Worm (Caenorhabditis elegans) whole organism, mixed stage, embryonic: Measurements from ENCODE around the gene pha-1.

ENCODE experiments used
- M03D4.4 ChIP-seq: sonication (generic microtip); optimal IDR thresholded peaks from 2 replicates; lab custom pipeline; 2017; ENCODE audit warnings: mild to moderate bottlenecking, missing genetic modification characterization, missing compliant biosample characterization
- bed-3 ChIP-seq: fragments of 200-800 bp; sonication (Bioruptor generic); optimal IDR thresholded peaks from 3 replicates; lab custom pipeline; 2018; ENCODE audit warnings: mild to moderate bottlenecking, missing genetic modification characterization, moderate library complexity, missing compliant biosample characterization
- blmp-1 ChIP-seq: fragments of 150-350 bp; optimal IDR thresholded peaks from 2 replicates; lab custom pipeline; 2014; ENCODE audit warnings: missing biosample characterization, missing genetic modification characterization
- ceh-39 ChIP-seq: fragments of 150-350 bp; optimal IDR thresholded peaks from 2 replicates; lab custom pipeline; 2014; ENCODE audit warnings: missing biosample characterization, missing genetic modification characterization
- ceh-43 ChIP-seq: fragments of 200-800 bp; sonication (Bioruptor generic); optimal IDR thresholded peaks from 2 replicates; lab custom pipeline; 2018; ENCODE audit warnings: mild to moderate bottlenecking, missing genetic modification characterization, moderate library complexity, missing compliant biosample characterization
- ces-1 ChIP-seq: fragments of 150-350 bp; optimal IDR thresholded peaks from 2 replicates; lab custom pipeline; 2014; ENCODE audit warnings: missing biosample characterization, missing genetic modification reagents, missing genetic modification characterization
- cnd-1 ChIP-seq: fragments of 200-800 bp; sonication (Bioruptor generic); optimal IDR thresholded peaks from 2 replicates; lab custom pipeline; 2018; ENCODE audit warnings: mild to moderate bottlenecking, missing genetic modification characterization, missing compliant biosample characterization
- drap-1 ChIP-seq: fragments of 200-800 bp; sonication (Bioruptor generic); optimal IDR thresholded peaks from 3 replicates; lab custom pipeline; 2018; ENCODE audit warnings: mild to moderate bottlenecking, missing genetic modification characterization, missing compliant biosample characterization
- elt-1 ChIP-seq: sonication (generic microtip); optimal IDR thresholded peaks from 2 replicates; lab custom pipeline; 2017; ENCODE audit warnings: missing genetic modification characterization, mild to moderate bottlenecking, missing compliant biosample characterization, antibody characterized with exemption, moderate library complexity, borderline replicate concordance; ENCODE audit not compliant: insufficient read depth
- elt-3 ChIP-seq: fragments of 150-350 bp; optimal IDR thresholded peaks from 2 replicates; lab custom pipeline; 2014; ENCODE audit warnings: missing biosample characterization, missing genetic modification characterization
- flh-1 ChIP-seq: fragments of 200-800 bp; sonication (Bioruptor generic); optimal IDR thresholded peaks from 2 replicates; lab custom pipeline; 2018; ENCODE audit warnings: mild to moderate bottlenecking, missing genetic modification characterization, moderate library complexity, missing compliant biosample characterization
- ham-2 ChIP-seq: fragments of 200-800 bp; sonication (Bioruptor generic); optimal IDR thresholded peaks from 2 replicates; lab custom pipeline; 2018; ENCODE audit warnings: mild to moderate bottlenecking, missing genetic modification characterization, missing compliant biosample characterization
- hlh-1 ChIP-seq: fragments of 150-350 bp; optimal IDR thresholded peaks from 2 replicates; lab custom pipeline; 2014; ENCODE audit warnings: missing biosample characterization, missing genetic modification reagents, missing genetic modification characterization
- lin-13 ChIP-seq: fragments of 150-350 bp; optimal IDR thresholded peaks from 2 replicates; lab custom pipeline; 2014; ENCODE audit warnings: missing biosample characterization, missing genetic modification characterization
- lin-32 ChIP-seq: fragments of 200-800 bp; sonication (Bioruptor generic); optimal IDR thresholded peaks from 2 replicates; lab custom pipeline; 2018; ENCODE audit warnings: mild to moderate bottlenecking, missing genetic modification characterization, missing compliant biosample characterization
- lsy-2 ChIP-seq: fragments of 150-350 bp; optimal IDR thresholded peaks from 2 replicates; lab custom pipeline; 2014; ENCODE audit warnings: missing biosample characterization, missing genetic modification characterization
- mab-5 ChIP-seq: fragments of 150-350 bp; optimal IDR thresholded peaks from 2 replicates; lab custom pipeline; 2014; ENCODE audit warnings: missing biosample characterization, missing genetic modification characterization
- mep-1 ChIP-seq: fragments of 150-350 bp; optimal IDR thresholded peaks from 2 replicates; lab custom pipeline; 2017; ENCODE audit warnings: missing biosample characterization, missing genetic modification reagents, missing genetic modification characterization, inconsistent platforms
- mls-2 ChIP-seq: sonication (generic microtip); optimal IDR thresholded peaks from 2 replicates; lab custom pipeline; 2016; ENCODE audit warnings: mild to moderate bottlenecking, missing genetic modification characterization, moderate library complexity, missing compliant biosample characterization
- nhr-2 ChIP-seq: fragments of 150-350 bp; optimal IDR thresholded peaks from 2 replicates; lab custom pipeline; 2014; ENCODE audit warnings: missing biosample characterization, missing genetic modification characterization
- nhr-28 ChIP-seq: fragments of 150-350 bp; optimal IDR thresholded peaks from 2 replicates; lab custom pipeline; 2014; ENCODE audit warnings: missing biosample characterization, missing genetic modification characterization
- nhr-76 ChIP-seq: sonication (generic microtip); optimal IDR thresholded peaks from 2 replicates; lab custom pipeline; 2017; ENCODE audit warnings: missing biosample characterization, missing genetic modification characterization
- sem-2 ChIP-seq: fragments of 200-800 bp; sonication (Bioruptor generic); optimal IDR thresholded peaks from 2 replicates; lab custom pipeline; 2018; ENCODE audit warnings: mild to moderate bottlenecking, missing genetic modification characterization, missing compliant biosample characterization
- snpc-4 ChIP-seq: fragments of 150-350 bp; optimal IDR thresholded peaks from 2 replicates; lab custom pipeline; 2014; ENCODE audit warnings: missing biosample characterization, missing genetic modification characterization
- sptf-1 ChIP-seq: sonication (generic microtip); optimal IDR thresholded peaks from 2 replicates; lab custom pipeline; 2017; ENCODE audit warnings: mild to moderate bottlenecking, missing genetic modification characterization, moderate library complexity, missing compliant biosample characterization
- tbx-8 ChIP-seq: fragments of 200-800 bp; sonication (Bioruptor generic); optimal IDR thresholded peaks from 2 replicates; lab custom pipeline; 2018; ENCODE audit warnings: mild to moderate bottlenecking, missing genetic modification characterization, moderate library complexity, missing compliant biosample characterization
- unc-120 ChIP-seq: sonication (generic microtip); optimal IDR thresholded peaks from 2 replicates; lab custom pipeline; 2017; ENCODE audit warnings: missing genetic modification characterization, missing compliant biosample characterization; ENCODE audit not compliant: poor library complexity, severe bottlenecking
- unc-39 ChIP-seq: fragments of 150-350 bp; optimal IDR thresholded peaks from 2 replicates; lab custom pipeline; 2014; ENCODE audit warnings: missing biosample characterization, missing genetic modification characterization
- unc-62 ChIP-seq: fragments of 150-350 bp; optimal IDR thresholded peaks from 2 replicates; lab custom pipeline; 2014; ENCODE audit warnings: missing biosample characterization, missing genetic modification reagents, missing genetic modification characterization
- zip-8 ChIP-seq: fragments of 150-350 bp; optimal IDR thresholded peaks from 2 replicates; lab custom pipeline; 2014; ENCODE audit warnings: missing biosample characterization, missing genetic modification characterization
- ztf-11 ChIP-seq: fragments of 150-350 bp; optimal IDR thresholded peaks from 2 replicates; lab custom pipeline; 2014; ENCODE audit warnings: missing biosample characterization, missing genetic modification characterization

pha-1 gene

ce11 chrIII:11149254-11149876, 17.8 kb downstream of the pha-1 start:
- no peak for TF ChIP-seq lin-13 (tag; lab: Kevin White, UChicago)
- no peak for TF ChIP-seq mab-5
- TF ChIP-seq tbx-8 (GFP tag; lab: Kevin White, UChicago), result no peak
- no peak for TF ChIP-seq ceh-39 (tag; lab: Kevin White, UChicago)
- no peak for TF ChIP-seq unc-39
- no peak for TF ChIP-seq elt-1 (tag; lab: Kevin White, UChicago)

- TF ChIP-seq unc-120 (tag; lab: Kevin White, UChicago), result no peak
- no peak for TF ChIP-seq snpc-4
- no peak for TF ChIP-seq bed-3 (GFP tag; lab: Kevin White, UChicago)
- no peak for TF ChIP-seq hlh-1
- TF ChIP-seq elt-1 (tag; lab: Kevin White, UChicago), result no peak
- TF ChIP-seq lsy-2, result no peak
- no peak for TF ChIP-seq mls-2
- no peak for TF ChIP-seq ham-2 (GFP tag; lab: Kevin White, UChicago)
- no peak for TF ChIP-seq zip-8 (tag; lab: Kevin White, UChicago)
- no peak for TF ChIP-seq nhr-28
Measured at ce11 chrIII:11154527-11154926, 23.0 kb downstream of the pha-1 start, which contains the start of gene cku-70. Gene cku-70 (plus strand): TSS chrIII:11154827.

DNA sequence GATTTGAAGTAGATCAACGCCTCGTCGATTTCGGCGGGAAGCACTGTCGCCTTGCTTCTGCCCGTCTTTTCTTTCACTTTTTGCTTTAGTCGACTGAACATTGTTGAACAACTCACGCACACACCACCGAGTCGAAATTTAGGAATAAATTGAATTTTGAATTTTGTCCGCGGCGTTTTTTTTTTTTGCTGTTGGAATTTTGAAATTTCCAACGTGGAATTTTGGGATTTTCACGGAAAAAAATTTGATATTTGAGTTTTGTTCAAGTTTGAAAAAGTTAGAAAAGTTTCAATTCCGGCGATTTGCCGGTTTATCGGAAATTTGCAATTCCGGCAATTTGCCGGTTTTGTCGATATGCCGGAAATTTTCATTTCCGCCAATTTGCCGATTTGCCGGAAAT, 25.5 kb downstream of the pha-1 start, which contains the start of gene Y47D3A.31:
TSS of gene Y47D3A.31 (minus strand) at position 101 of the 400 bp plus-strand sequence.
- TF ChIP-seq flh-1 (GFP tag; lab: Kevin White, UChicago) (no peak), nhr-76 (tag; lab: Kevin White, UChicago) (no peak), mls-2 (no peak), drap-1 (GFP tag; lab: Kevin White, UChicago) (no peak), unc-120 (tag; lab: Kevin White, UChicago) (no peak), ceh-43 (GFP tag; lab: Kevin White, UChicago) (no peak), ham-2 (GFP tag; lab: Kevin White, UChicago) (no peak)

ce11 chrIII:11157916-11158315, 26.3 kb downstream of the pha-1 start:
- TF ChIP-seq ces-1 (GFP tag; lab: Kevin White, UChicago) (no peak), zip-8 (tag; lab: Kevin White, UChicago) (no peak), unc-62 (no peak), sptf-1 (no peak), lin-32 (GFP tag; lab: Kevin White, UChicago) (no peak), lsy-2 (no peak), snpc-4 (no peak)

DNA sequence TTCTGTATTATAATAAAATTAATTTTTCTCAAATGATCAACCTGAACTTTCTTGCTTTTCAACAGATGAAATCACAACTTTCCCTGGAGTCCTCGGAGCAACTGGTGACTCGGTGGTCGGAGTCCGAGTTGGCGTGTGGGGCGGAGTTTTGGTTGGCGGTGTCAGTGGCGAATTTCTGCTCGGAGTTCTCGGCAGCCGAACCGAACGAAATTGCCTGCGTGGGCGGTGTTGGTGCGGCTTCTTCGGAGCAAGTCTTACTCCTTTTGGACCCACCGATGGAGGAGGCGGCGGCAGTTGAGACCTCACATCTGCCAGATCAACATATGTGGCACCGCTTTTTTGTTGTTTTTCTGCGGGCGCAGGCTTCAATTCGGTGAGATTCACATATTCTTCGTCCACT, 38.1 kb downstream of the pha-1 start:
- TF ChIP-seq sem-2 (no peak), lin-13 (tag; lab: Kevin White, UChicago) (no peak), nhr-28 (no peak), elt-3 (no peak), snpc-4 (no peak), M03D4.4 (no peak), ham-2 (GFP tag; lab: Kevin White, UChicago) (no peak), drap-1 (GFP tag; lab: Kevin White, UChicago) (no peak), nhr-2 (no peak), ceh-39 (tag; lab: Kevin White, UChicago) (no peak), mep-1 (tag; lab: Kevin White, UChicago) (no peak), cnd-1 (tag; lab: Kevin White, UChicago) (no peak), tbx-8 (GFP tag; lab: Kevin White, UChicago) (no peak), bed-3 (GFP tag; lab: Kevin White, UChicago) (no peak), unc-120 (tag; lab: Kevin White, UChicago) (no peak), nhr-76 (tag; lab: Kevin White, UChicago) (no peak), blmp-1 (tag; lab: Kevin White, UChicago) (no peak), ztf-11 (no peak)
